Worm (Caenorhabditis elegans) whole organism, L4 larva: ENCODE measurements around the gene sfrp-1.

Source experiments
- nhr-25 ChIP-seq: sonication (generic microtip); optimal IDR thresholded peaks from 2 replicates; lab custom pipeline; 2017; ENCODE audit warnings: missing genetic modification characterization, mild to moderate bottlenecking, missing compliant biosample characterization, antibody characterized with exemption, moderate library complexity, borderline replicate concordance; ENCODE audit not compliant: insufficient read depth
- nhr-76 ChIP-seq: fragments of 150-350 bp; optimal IDR thresholded peaks from 2 replicates; lab custom pipeline; 2014; ENCODE audit warnings: missing biosample characterization, missing genetic modification characterization

ce11 chrIV:6427223-6427622 is 25.0 kb upstream of the sfrp-1 start:
- no peak for TF ChIP-seq nhr-76 (tag; lab: Kevin White, UChicago)
- TF ChIP-seq nhr-25, result no peak
